Fruit fly (Drosophila melanogaster) whole organism, adult: Measurements from ENCODE around the gene sr.

ENCODE experiments used
- CG11617 ChIP-seq: fragments of 200-800 bp; sonication (Bioruptor generic); optimal IDR thresholded peaks from 2 replicates; lab custom pipeline; 2017; ENCODE audit warnings: mild to moderate bottlenecking, missing biosample characterization, missing genetic modification reagents, missing genetic modification characterization
- CG14711 ChIP-seq: fragments of 200-800 bp; sonication (Bioruptor generic); optimal IDR thresholded peaks from 2 replicates; lab custom pipeline; 2018; ENCODE audit warnings: missing biosample characterization, mild to moderate bottlenecking, missing genetic modification characterization, moderate library complexity
- CG1620 ChIP-seq: fragments of 200-800 bp; sonication (Bioruptor generic); optimal IDR thresholded peaks from 2 replicates; lab custom pipeline; 2016; ENCODE audit warnings: missing biosample characterization, missing genetic modification characterization
- CG33017 ChIP-seq: fragments of 200-800 bp; sonication (Bioruptor generic); optimal IDR thresholded peaks from 2 replicates; lab custom pipeline; 2018; ENCODE audit warnings: missing biosample characterization, mild to moderate bottlenecking, missing genetic modification characterization, moderate library complexity
- Clk ChIP-seq: fragments of 200-800 bp; sonication (Bioruptor generic); optimal IDR thresholded peaks from 2 replicates; lab custom pipeline; 2017; ENCODE audit warnings: missing biosample characterization, missing genetic modification characterization
- Crg-1 ChIP-seq: fragments of 200-800 bp; sonication (Bioruptor generic); optimal IDR thresholded peaks from 2 replicates; lab custom pipeline; 2016; ENCODE audit warnings: missing biosample characterization, missing genetic modification characterization
- Hr96 ChIP-seq: fragments of 200-800 bp; sonication (Bioruptor generic); optimal IDR thresholded peaks from 2 replicates; lab custom pipeline; 2016; ENCODE audit warnings: missing biosample characterization, missing genetic modification characterization
- Mnt ChIP-seq: fragments of 200-800 bp; sonication (Bioruptor generic); optimal IDR thresholded peaks from 2 replicates; lab custom pipeline; 2016; ENCODE audit warnings: missing biosample characterization, mild to moderate bottlenecking, missing genetic modification characterization
- bab1 ChIP-seq: fragments of 200-800 bp; sonication (Bioruptor generic); optimal IDR thresholded peaks from 3 replicates; lab custom pipeline; 2019; ENCODE audit warnings: missing biosample characterization, mild to moderate bottlenecking, missing genetic modification characterization, moderate library complexity
- cic ChIP-seq: fragments of 200-800 bp; sonication (Bioruptor generic); optimal IDR thresholded peaks from 2 replicates; lab custom pipeline; 2017; ENCODE audit warnings: missing biosample characterization, mild to moderate bottlenecking, missing genetic modification characterization, moderate library complexity
- kay ChIP-seq: fragments of 200-800 bp; sonication (Bioruptor generic); peaks from one replicate; lab custom pipeline; 2016; ENCODE audit warnings: missing biosample characterization, missing genetic modification characterization, borderline replicate concordance
- pad ChIP-seq: fragments of 200-800 bp; sonication (Bioruptor generic); optimal IDR thresholded peaks from 3 replicates; lab custom pipeline; 2017; ENCODE audit warnings: missing biosample characterization, missing genetic modification characterization, mild to moderate bottlenecking, moderate library complexity, missing genetic modification reagents
- tj ChIP-seq: fragments of 200-800 bp; sonication (Bioruptor generic); optimal IDR thresholded peaks from 3 replicates; lab custom pipeline; 2017; ENCODE audit warnings: missing biosample characterization, mild to moderate bottlenecking, missing genetic modification characterization, moderate library complexity
- toe ChIP-seq: fragments of 200-800 bp; sonication (Bioruptor generic); optimal IDR thresholded peaks from 2 replicates; lab custom pipeline; 2016; ENCODE audit warnings: missing biosample characterization, missing genetic modification characterization

- no peak for TF ChIP-seq Clk (GFP tag; lab: Kevin White, UChicago)
- no peak for TF ChIP-seq Hr96 (GFP tag; lab: Kevin White, UChicago)
- no peak for TF ChIP-seq Crg-1 (GFP tag; lab: Kevin White, UChicago)
- TF ChIP-seq kay (GFP tag; lab: Kevin White, UChicago): no peak
- TF ChIP-seq toe (GFP tag; lab: Kevin White, UChicago): no peak
- no peak for TF ChIP-seq CG1620 (GFP tag; lab: Kevin White, UChicago)
- TF ChIP-seq CG14711 (tag; lab: Kevin White, UChicago): no peak
- TF ChIP-seq CG33017 (tag; lab: Kevin White, UChicago): no peak
- no peak for TF ChIP-seq bab1 (GFP tag; lab: Kevin White, UChicago)
- TF ChIP-seq tj (GFP tag; lab: Kevin White, UChicago): no peak
- no peak for TF ChIP-seq CG11617
- TF ChIP-seq Mnt (GFP tag; lab: Kevin White, UChicago): no peak
- TF ChIP-seq cic (GFP tag; lab: Kevin White, UChicago): peak; percentile 82
- peak; percentile 92 for TF ChIP-seq pad (GFP tag; lab: Kevin White, UChicago)
Measured at dm6 chr3R:18160165-18160814, 69.7 kb downstream of the sr start.
